Fruit fly (Drosophila melanogaster) whole organism, embryonic: ENCODE results near the gene CG15408.

ENCODE experiments used
- Atf-2 ChIP-seq: fragments of 200-800 bp; sonication (Bioruptor generic); optimal IDR thresholded peaks from 2 replicates; lab custom pipeline; 2016; ENCODE audit warnings: missing biosample characterization, missing genetic modification characterization
- Bgb ChIP-seq: fragments of 200-800 bp; sonication (Bioruptor generic); IDR thresholded peaks from 2 replicates; pipeline ENCODE4 v1.3.6; 2022; ENCODE audit warnings: missing biosample characterization, missing genetic modification characterization; ENCODE audit not compliant: partially characterized antibody
- CG14441 ChIP-seq: fragments of 200-800 bp; sonication (Bioruptor generic); IDR thresholded peaks from 2 replicates; pipeline ENCODE4 v1.3.6; 2022; ENCODE audit warnings: missing biosample characterization, missing genetic modification characterization
- CG14710 ChIP-seq: fragments of 200-800 bp; sonication (Bioruptor generic); optimal IDR thresholded peaks from 3 replicates; lab custom pipeline; 2019; ENCODE audit warnings: missing biosample characterization, mild to moderate bottlenecking, missing genetic modification characterization, moderate library complexity
- CG1603 ChIP-seq: fragments of 200-800 bp; sonication (Bioruptor generic); optimal IDR thresholded peaks from 2 replicates; lab custom pipeline; 2019; ENCODE audit warnings: missing biosample characterization, mild to moderate bottlenecking, missing genetic modification characterization, moderate library complexity
- CG16779 ChIP-seq: fragments of 200-800 bp; sonication (Bioruptor generic); IDR thresholded peaks from 2 replicates; pipeline ENCODE4 v1.3.6; 2022; ENCODE audit warnings: missing biosample characterization, missing genetic modification characterization
- CG16813 ChIP-seq: fragments of 200-800 bp; sonication (Bioruptor generic); IDR thresholded peaks from 3 replicates; pipeline ENCODE4 v1.3.6; 2022; ENCODE audit warnings: missing biosample characterization, missing genetic modification characterization; ENCODE audit not compliant: partially characterized antibody
- CG17802 ChIP-seq: fragments of 200-800 bp; sonication (Bioruptor generic); optimal IDR thresholded peaks from 2 replicates; lab custom pipeline; 2018; ENCODE audit warnings: missing biosample characterization, mild to moderate bottlenecking, missing genetic modification characterization, moderate library complexity
- CG2116 ChIP-seq: fragments of 200-800 bp; sonication (Bioruptor generic); optimal IDR thresholded peaks from 3 replicates; lab custom pipeline; 2018; ENCODE audit warnings: missing biosample characterization, mild to moderate bottlenecking, missing genetic modification characterization
- CG30431 ChIP-seq: fragments of 200-800 bp; sonication (Bioruptor generic); optimal IDR thresholded peaks from 2 replicates; lab custom pipeline; 2017; ENCODE audit warnings: missing biosample characterization, missing genetic modification characterization
- CG34224 ChIP-seq: fragments of 200-800 bp; sonication (Bioruptor generic); IDR thresholded peaks from 3 replicates; pipeline ENCODE4 v1.3.6; 2022; ENCODE audit warnings: missing biosample characterization, missing genetic modification characterization; ENCODE audit not compliant: partially characterized antibody
- CG3995 ChIP-seq: fragments of 200-800 bp; sonication (Bioruptor generic); optimal IDR thresholded peaks from 3 replicates; lab custom pipeline; 2016; ENCODE audit warnings: missing biosample characterization, missing genetic modification characterization
- CG4730 ChIP-seq: fragments of 200-800 bp; sonication (Bioruptor generic); IDR thresholded peaks from 2 replicates; pipeline ENCODE4 v1.3.6; 2022; ENCODE audit warnings: missing biosample characterization, missing genetic modification characterization
- CG6175 ChIP-seq: fragments of 200-800 bp; sonication (Bioruptor generic); IDR thresholded peaks from 3 replicates; pipeline ENCODE4 v1.3.6; 2022; ENCODE audit warnings: missing biosample characterization, missing genetic modification characterization
- CG6272 ChIP-seq: fragments of 200-800 bp; sonication (Bioruptor generic); IDR thresholded peaks from 2 replicates; pipeline ENCODE4 v1.3.6; 2022; ENCODE audit warnings: missing biosample characterization, missing genetic modification characterization
- CG6683 ChIP-seq: fragments of 200-800 bp; sonication (Bioruptor generic); optimal IDR thresholded peaks from 2 replicates; lab custom pipeline; 2017; ENCODE audit warnings: missing biosample characterization, mild to moderate bottlenecking, missing genetic modification characterization, missing genetic modification reagents
- CG6791 ChIP-seq: fragments of 200-800 bp; sonication (Bioruptor generic); IDR thresholded peaks from 3 replicates; pipeline ENCODE4 v1.3.6; 2022; ENCODE audit warnings: missing biosample characterization, missing genetic modification characterization; ENCODE audit not compliant: partially characterized antibody
- Deaf1 ChIP-seq: fragments of 200-800 bp; optimal IDR thresholded peaks from 3 replicates; lab custom pipeline; 2019; ENCODE audit warnings: missing biosample characterization, mild to moderate bottlenecking, missing genetic modification characterization, moderate library complexity
- Doc3 ChIP-seq: fragments of 200-800 bp; sonication (Bioruptor generic); IDR thresholded peaks from 3 replicates; pipeline ENCODE4 v1.3.6; 2022; ENCODE audit warnings: missing biosample characterization, missing genetic modification characterization; ENCODE audit not compliant: partially characterized antibody
- Dref ChIP-seq: fragments of 200-800 bp; sonication (Bioruptor generic); IDR thresholded peaks from 2 replicates; pipeline ENCODE4 v1.3.6; 2022; ENCODE audit warnings: missing biosample characterization, missing genetic modification characterization
- Drgx ChIP-seq: fragments of 200-800 bp; sonication (Bioruptor generic); IDR thresholded peaks from 2 replicates; pipeline ENCODE4 v1.3.6; 2022; ENCODE audit warnings: missing biosample characterization, missing genetic modification characterization
- Hr78 ChIP-seq, 2 experiments: fragments of 200-800 bp in 1 of 2; fragments of >200 bp in 1 of 2; sonication (Bioruptor generic) in 1 of 2; optimal IDR thresholded peaks; 2 replicates each; lab custom pipeline; 2017 to 2019; ENCODE audit warnings: missing biosample characterization in 2 of 2, missing genetic modification characterization in 2 of 2, mild to moderate bottlenecking in 1 of 2, moderate library complexity in 1 of 2
- Lpt ChIP-seq: fragments of >200 bp; optimal IDR thresholded peaks from 2 replicates; lab custom pipeline; 2018; ENCODE audit warnings: missing biosample characterization, missing genetic modification characterization
- Myb ChIP-seq: fragments of 200-800 bp; sonication (Bioruptor generic); optimal IDR thresholded peaks from 2 replicates; lab custom pipeline; 2016; ENCODE audit warnings: missing biosample characterization, missing genetic modification characterization
- Oli ChIP-seq: fragments of 200-800 bp; sonication (Bioruptor generic); optimal IDR thresholded peaks from 2 replicates; lab custom pipeline; 2018; ENCODE audit warnings: missing biosample characterization, mild to moderate bottlenecking, missing genetic modification characterization, moderate library complexity
- Opbp ChIP-seq: fragments of 200-800 bp; sonication (Bioruptor generic); IDR thresholded peaks from 3 replicates; pipeline ENCODE4 v1.3.6; 2022; ENCODE audit warnings: missing biosample characterization, missing genetic modification characterization; ENCODE audit not compliant: partially characterized antibody
- Scr ChIP-seq: fragments of 200-800 bp; sonication (Bioruptor generic); IDR thresholded peaks from 2 replicates; pipeline ENCODE4 v1.3.6; 2022; ENCODE audit warnings: missing biosample characterization, missing genetic modification characterization; ENCODE audit not compliant: partially characterized antibody
- Sry-β ChIP-seq: fragments of 200-800 bp; sonication (Bioruptor generic); optimal IDR thresholded peaks from 2 replicates; lab custom pipeline; 2018; ENCODE audit warnings: missing biosample characterization, mild to moderate bottlenecking, missing genetic modification characterization, moderate library complexity
- Sry-δ ChIP-seq: fragments of 200-800 bp; sonication (Bioruptor generic); optimal IDR thresholded peaks from 2 replicates; lab custom pipeline; 2016; ENCODE audit warnings: missing biosample characterization, missing genetic modification characterization
- amos ChIP-seq: fragments of 200-800 bp; sonication (Bioruptor generic); IDR thresholded peaks from 2 replicates; pipeline ENCODE4 v1.3.6; 2022; ENCODE audit warnings: missing biosample characterization, missing genetic modification characterization; ENCODE audit not compliant: partially characterized antibody
- ato ChIP-seq: fragments of 200-800 bp; sonication (Bioruptor generic); IDR thresholded peaks from 2 replicates; pipeline ENCODE4 v1.3.6; 2022; ENCODE audit warnings: missing biosample characterization, missing genetic modification characterization; ENCODE audit not compliant: partially characterized antibody
- bab2 ChIP-seq: fragments of 200-800 bp; sonication (Bioruptor generic); optimal IDR thresholded peaks from 2 replicates; lab custom pipeline; 2016; ENCODE audit warnings: missing biosample characterization, missing genetic modification characterization
- fd102C ChIP-seq: fragments of 200-800 bp; sonication (Bioruptor generic); optimal IDR thresholded peaks from 2 replicates; lab custom pipeline; 2018; ENCODE audit warnings: missing biosample characterization, mild to moderate bottlenecking, missing genetic modification characterization, moderate library complexity
- fd64A ChIP-seq: fragments of 200-800 bp; sonication (Bioruptor generic); optimal IDR thresholded peaks from 3 replicates; lab custom pipeline; 2018; ENCODE audit warnings: missing biosample characterization, mild to moderate bottlenecking, missing genetic modification characterization
- gfzf ChIP-seq: fragments of 200-800 bp; sonication (Bioruptor generic); optimal IDR thresholded peaks from 2 replicates; lab custom pipeline; 2016; ENCODE audit warnings: missing biosample characterization, mild to moderate bottlenecking, missing genetic modification characterization, moderate library complexity
- jumu ChIP-seq: fragments of 200-800 bp; sonication (Bioruptor generic); optimal IDR thresholded peaks from 3 replicates; lab custom pipeline; 2016; ENCODE audit warnings: missing biosample characterization, missing genetic modification characterization
- nau ChIP-seq: fragments of 200-800 bp; sonication (Bioruptor generic); optimal IDR thresholded peaks from 3 replicates; lab custom pipeline; 2017; ENCODE audit warnings: missing biosample characterization, mild to moderate bottlenecking, missing genetic modification characterization, missing genetic modification reagents
- pita ChIP-seq: fragments of 200-800 bp; sonication (Bioruptor generic); optimal IDR thresholded peaks from 2 replicates; lab custom pipeline; 2017; ENCODE audit warnings: missing biosample characterization, mild to moderate bottlenecking, missing genetic modification characterization
- pnt ChIP-seq: fragments of 200-800 bp; sonication (Bioruptor generic); optimal IDR thresholded peaks from 3 replicates; lab custom pipeline; 2016; ENCODE audit warnings: missing biosample characterization, missing genetic modification characterization
- sim ChIP-seq: fragments of 200-800 bp; sonication (Bioruptor generic); IDR thresholded peaks from 2 replicates; pipeline ENCODE4 v1.3.6; 2022; ENCODE audit warnings: missing biosample characterization, missing genetic modification characterization
- sisA ChIP-seq: fragments of 200-800 bp; sonication (Bioruptor generic); IDR thresholded peaks from 2 replicates; pipeline ENCODE4 v1.3.6; 2022; ENCODE audit warnings: missing biosample characterization, missing genetic modification characterization
- so ChIP-seq: fragments of 200-800 bp; sonication (Bioruptor generic); IDR thresholded peaks from 3 replicates; pipeline ENCODE4 v1.3.6; 2022; ENCODE audit warnings: missing biosample characterization, missing genetic modification characterization
- ssp ChIP-seq: fragments of 200-800 bp; sonication (Bioruptor generic); IDR thresholded peaks from 2 replicates; pipeline ENCODE4 v1.3.6; 2022; ENCODE audit warnings: missing biosample characterization, missing genetic modification characterization
- stwl ChIP-seq: fragments of 200-800 bp; sonication (Bioruptor generic); optimal IDR thresholded peaks from 3 replicates; lab custom pipeline; 2018; ENCODE audit warnings: missing biosample characterization, mild to moderate bottlenecking, missing genetic modification characterization, moderate library complexity
- toy ChIP-seq: fragments of 200-800 bp; sonication (Bioruptor generic); IDR thresholded peaks from 2 replicates; pipeline ENCODE4 v1.3.6; 2022; ENCODE audit warnings: missing biosample characterization, missing genetic modification characterization
- unc-4 ChIP-seq: fragments of 200-800 bp; sonication (Bioruptor generic); IDR thresholded peaks from 2 replicates; pipeline ENCODE4 v1.3.6; 2022; ENCODE audit warnings: missing biosample characterization, missing genetic modification characterization; ENCODE audit not compliant: partially characterized antibody
- usp ChIP-seq: fragments of >200 bp; optimal IDR thresholded peaks from 2 replicates; lab custom pipeline; 2017; ENCODE audit warnings: missing biosample characterization, missing genetic modification characterization
- vnd ChIP-seq: fragments of 200-800 bp; sonication (Bioruptor generic); IDR thresholded peaks from 3 replicates; pipeline ENCODE4 v1.3.6; 2022; ENCODE audit warnings: missing biosample characterization, missing genetic modification characterization; ENCODE audit not compliant: partially characterized antibody
- wdn ChIP-seq: fragments of 200-800 bp; sonication (Bioruptor generic); IDR thresholded peaks from 2 replicates; pipeline ENCODE4 v1.3.6; 2022; ENCODE audit warnings: missing biosample characterization, missing genetic modification characterization

The CG15408 gene

DNA sequence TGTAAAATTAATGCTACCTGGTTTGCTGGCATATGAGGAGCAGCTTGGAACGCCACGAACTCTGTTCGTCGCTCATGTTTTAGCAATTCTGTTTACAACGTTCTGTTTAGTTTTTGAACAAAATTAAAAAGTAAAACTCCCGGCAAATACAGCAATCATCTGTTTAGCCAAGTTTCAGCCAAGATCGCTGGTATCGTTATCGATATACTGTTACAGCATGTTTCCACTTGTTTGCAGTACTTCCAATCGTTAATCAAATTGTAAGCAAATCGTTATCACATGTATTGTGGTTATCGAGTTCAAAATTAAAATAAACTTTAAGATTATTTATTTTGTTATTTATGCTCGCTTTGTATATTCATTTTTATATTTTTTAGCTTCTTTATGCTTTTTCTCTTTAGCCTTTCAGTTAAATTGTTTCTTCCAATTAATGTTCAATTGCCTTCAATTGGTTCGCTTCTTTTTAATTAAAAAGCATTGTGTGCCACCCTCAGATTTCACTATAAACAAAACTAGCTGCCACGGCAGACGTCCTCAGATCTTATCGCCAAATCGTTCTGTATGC lies 12.8 kb upstream of the CG15408 start, which contains the start of the genes Fign and CG8837:
Gene Fign (minus strand): TSS at position 142 of the 565 bp plus-strand sequence.
Gene CG8837 (plus strand): TSS at position 515 of the 565 bp plus-strand sequence.
- TF ChIP-seq Sry-β (GFP tag; lab: Kevin White, UChicago): no peak
- TF ChIP-seq CG14710 (tag; lab: Kevin White, UChicago): peak; percentile 66
- TF ChIP-seq CG16813: peak; percentile 88
- TF ChIP-seq so (GFP tag; lab: Robert Waterston, UW): no peak
- no peak for TF ChIP-seq jumu (GFP tag; lab: Kevin White, UChicago)
- TF ChIP-seq Sry-δ (GFP tag; lab: Kevin White, UChicago): peak; percentile 65
- peak; percentile 74 for TF ChIP-seq Scr (GFP tag; lab: Robert Waterston, UW)
- no peak for TF ChIP-seq fd64A (GFP tag; lab: Kevin White, UChicago)
- peak; percentile 67 for TF ChIP-seq CG3995 (GFP tag; lab: Kevin White, UChicago)
- peak; percentile 40 for TF ChIP-seq gfzf (GFP tag; lab: Kevin White, UChicago)
- peak; percentile 57 for TF ChIP-seq unc-4
- TF ChIP-seq CG1603 (tag; lab: Kevin White, UChicago): peak; percentile 71
- TF ChIP-seq Bgb (GFP tag; lab: Robert Waterston, UW): peak; percentile 94
- TF ChIP-seq Hr78 (GFP tag; optimal IDR thresholded peaks at IDR 0.05; lab: Kevin White, UChicago): no peak
- TF ChIP-seq CG6272 (GFP tag; lab: Robert Waterston, UW): no peak
- peak; percentile 90 for TF ChIP-seq vnd (GFP tag; lab: Robert Waterston, UW)
- TF ChIP-seq CG30431: no peak
- peak; percentile 93 for TF ChIP-seq ato (GFP tag; lab: Robert Waterston, UW)
- no peak for TF ChIP-seq CG4730
- peak; percentile 94 for TF ChIP-seq CG6791
- peak; percentile 98 for TF ChIP-seq Dref (GFP tag; lab: Robert Waterston, UW)
- no peak for TF ChIP-seq Drgx
- no peak for TF ChIP-seq CG14441 (GFP tag; lab: Robert Waterston, UW)
- peak; percentile 86 for TF ChIP-seq CG34224 (GFP tag; lab: Robert Waterston, UW)
- no peak for TF ChIP-seq Deaf1 (tag; lab: Kevin White, UChicago)
- TF ChIP-seq Lpt (GFP tag; lab: Kevin White, UChicago): no peak
- TF ChIP-seq ssp (GFP tag; lab: Robert Waterston, UW): peak; percentile 98
- no peak for TF ChIP-seq toy (GFP tag; lab: Robert Waterston, UW)
- no peak for TF ChIP-seq nau (GFP tag; lab: Kevin White, UChicago)
- TF ChIP-seq stwl (tag; lab: Kevin White, UChicago): peak; percentile 98
- no peak for TF ChIP-seq usp (GFP tag; lab: Kevin White, UChicago)
- peak; percentile 72 for TF ChIP-seq Myb (GFP tag; lab: Kevin White, UChicago)
- peak; percentile 75 for TF ChIP-seq amos (GFP tag; lab: Robert Waterston, UW)
- TF ChIP-seq sisA: no peak
- no peak for TF ChIP-seq CG6175
- no peak for TF ChIP-seq fd102C
- no peak for TF ChIP-seq CG6683 (GFP tag; lab: Kevin White, UChicago)
- TF ChIP-seq CG17802: peak; percentile 42
- TF ChIP-seq Opbp (GFP tag; lab: Robert Waterston, UW): peak; percentile 77; the same call in 2 of the 3 replicates
- TF ChIP-seq bab2 (GFP tag; lab: Kevin White, UChicago): no peak
- TF ChIP-seq pita (GFP tag; lab: Kevin White, UChicago): peak; percentile 40
- TF ChIP-seq pnt (GFP tag; lab: Kevin White, UChicago): no peak
- no peak for TF ChIP-seq Atf-2 (GFP tag; lab: Kevin White, UChicago)
- TF ChIP-seq Doc3 (GFP tag; lab: Robert Waterston, UW): peak; percentile 70; the same call in 2 of the 3 replicates
- TF ChIP-seq CG16779 (GFP tag; lab: Robert Waterston, UW): no peak
- TF ChIP-seq CG2116: peak; percentile 73
- TF ChIP-seq sim (GFP tag; lab: Robert Waterston, UW): no peak
- TF ChIP-seq Oli: no peak
- TF ChIP-seq wdn (GFP tag; lab: Robert Waterston, UW): no peak
